Worm (Caenorhabditis elegans): ENCODE measurements around the gene oig-5.

DNA sequence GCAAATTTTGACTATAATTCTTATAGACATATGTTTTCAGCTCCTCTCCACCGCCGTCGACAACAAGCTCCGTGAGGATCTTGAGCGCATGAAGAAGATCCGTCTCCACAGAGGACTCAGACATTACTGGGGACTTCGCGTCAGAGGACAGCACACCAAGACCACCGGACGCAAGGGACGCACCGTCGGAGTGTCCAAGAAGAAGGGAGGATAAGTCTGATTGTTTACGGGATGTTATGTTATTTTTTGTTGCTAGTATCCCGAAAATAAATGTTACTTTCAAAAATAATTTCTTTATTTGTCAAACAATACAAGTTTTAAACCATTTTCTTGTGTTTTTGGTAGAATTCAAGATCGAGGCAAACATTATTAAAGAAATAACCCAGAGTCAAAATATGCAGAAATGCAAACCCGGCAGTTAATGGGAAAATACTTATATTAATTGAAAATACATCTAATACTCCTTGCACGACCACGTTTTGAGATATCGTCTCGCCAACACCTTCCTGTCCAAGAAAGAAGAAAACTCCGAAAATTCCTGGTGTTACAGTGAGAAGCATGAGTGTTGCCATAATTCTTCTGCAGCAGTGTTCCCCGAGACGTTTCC, 19.3 kb downstream of the oig-5 start:
- TF ChIP-seq ztf-23 (GFP tag; IDR thresholded peaks at IDR 0.05), result no peak
- no peak for TF ChIP-seq cog-1 (tag; optimal IDR thresholded peaks at IDR 0.05)
- TF ChIP-seq tab-1 (GFP tag; IDR thresholded peaks at IDR 0.05), result no peak
- no peak for TF ChIP-seq ztf-29 (GFP tag; IDR thresholded peaks at IDR 0.05)
- TF ChIP-seq ref-1 (GFP tag; conservative IDR thresholded peaks at IDR 0.05), result no peak
- no peak for TF ChIP-seq flt-1 (GFP tag; IDR thresholded peaks at IDR 0.05)
- no peak for TF ChIP-seq T22C8.4 (GFP tag; IDR thresholded peaks at IDR 0.05)
- no peak for TF ChIP-seq med-1 (GFP tag; optimal IDR thresholded peaks at IDR 0.05; ENCODE audit: insufficient read depth)

Measured in whole organism, midembryonic.